Fruit fly (Drosophila melanogaster) whole organism: Measurements from ENCODE around the gene CG10343.

Experiments
- Dll ChIP-seq: fragments of >200 bp; optimal IDR thresholded peaks from 2 replicates; lab custom pipeline; 2017
- EcR ChIP-seq, 2 experiments: fragments of >200 bp; optimal IDR thresholded peaks; 2 replicates each; lab custom pipeline; 2017; ENCODE audit warnings: missing biosample characterization in 2 of 2, missing genetic modification characterization in 2 of 2, missing genetic modification reagents in 2 of 2
- psq ChIP-seq: fragments of >200 bp; optimal IDR thresholded peaks from 2 replicates; lab custom pipeline; 2017
- usp ChIP-seq: fragments of >200 bp; optimal IDR thresholded peaks from 2 replicates; lab custom pipeline; 2017; ENCODE audit warnings: missing biosample characterization, missing genetic modification characterization, mixed read lengths

DNA sequence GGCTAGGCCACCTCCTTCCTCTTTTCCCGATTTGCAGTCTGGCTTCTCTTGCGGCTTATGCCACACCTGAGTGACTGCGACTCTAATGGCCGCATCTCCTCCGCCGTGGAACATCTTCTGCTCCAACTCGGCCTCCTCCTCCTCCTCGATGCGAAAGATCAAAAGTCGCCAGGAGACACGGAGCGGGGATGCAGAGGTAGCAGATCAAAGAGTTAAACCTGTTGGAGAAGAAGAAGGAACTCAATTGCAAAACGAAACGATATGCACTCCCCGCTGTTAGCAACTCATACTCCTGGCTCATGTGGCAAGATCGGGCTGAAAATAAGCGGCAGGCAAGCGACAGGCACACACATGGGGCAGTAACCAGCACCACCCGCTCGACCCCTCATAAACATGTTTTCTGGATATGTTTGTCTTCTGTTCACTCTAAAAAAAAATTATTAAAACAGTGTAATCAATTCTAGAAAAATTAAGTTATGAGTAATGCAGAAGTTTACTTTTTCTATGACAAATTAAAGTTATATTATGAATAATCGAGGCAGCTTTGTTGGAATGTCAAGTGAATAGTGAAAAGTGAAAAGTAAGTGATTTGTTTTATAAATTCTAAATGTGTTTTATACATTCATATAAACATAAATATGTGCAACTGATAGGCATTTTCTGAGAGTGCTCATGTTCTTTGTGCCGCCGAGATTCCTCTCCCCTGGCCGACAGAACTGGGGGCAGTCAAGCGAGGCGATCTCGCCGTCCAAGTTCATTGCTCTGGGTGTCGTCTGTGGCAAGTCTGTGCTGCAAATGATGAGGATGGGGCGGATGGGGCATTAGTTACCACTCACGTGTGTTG lies 38.3 kb upstream of the CG10343 start:
- TF ChIP-seq Dll (lab: Kevin White, UChicago): no peak
- TF ChIP-seq psq (lab: Kevin White, UChicago): no peak
- TF ChIP-seq usp: no peak
- TF ChIP-seq EcR (GFP tag; optimal IDR thresholded peaks at IDR 0.05; lab: Kevin White, UChicago): peak in 1 of 2 experiments; percentile 82
